Worm (Caenorhabditis elegans) whole organism, L1 larva: ENCODE data around the gene erd-2.1.
"Not testable (repeated sequence)": the region's sequence is repeated elsewhere in the genome, so short reads cannot be mapped to it uniquely, and the experiment has no call there.

Experiments
- C16A3.4 ChIP-seq: fragments of 150-350 bp; optimal IDR thresholded peaks from 2 replicates; lab custom pipeline; 2014; ENCODE audit warnings: missing biosample characterization, missing genetic modification characterization
- Y116A8C.19 ChIP-seq: sonication (generic microtip); optimal IDR thresholded peaks from 2 replicates; lab custom pipeline; 2016; ENCODE audit warnings: missing compliant biosample characterization, missing genetic modification characterization, borderline replicate concordance
- blmp-1 ChIP-seq: fragments of 150-350 bp; optimal IDR thresholded peaks from 2 replicates; lab custom pipeline; 2014; ENCODE audit warnings: missing biosample characterization, missing genetic modification characterization
- ceh-8 ChIP-seq: fragments of 200-800 bp; sonication (Bioruptor generic); optimal IDR thresholded peaks from 2 replicates; lab custom pipeline; 2018; ENCODE audit warnings: mild to moderate bottlenecking, missing genetic modification characterization, moderate library complexity, missing compliant biosample characterization
- ceh-82 ChIP-seq, 3 experiments: fragments of 150-350 bp in 1 of 3; sonication (generic microtip) in 2 of 3; optimal IDR thresholded peaks; 2 replicates each; lab custom pipeline; 2014 to 2017; ENCODE audit warnings: missing biosample characterization in 3 of 3, missing genetic modification characterization in 3 of 3
- ceh-90 ChIP-seq: sonication (generic microtip); optimal IDR thresholded peaks from 2 replicates; lab custom pipeline; 2016; ENCODE audit warnings: missing genetic modification characterization, missing compliant biosample characterization
- dpl-1 ChIP-seq, 3 experiments: fragments of 150-350 bp in 2 of 3; sonication (generic microtip) in 1 of 3; optimal IDR thresholded peaks; 2 replicates each; lab custom pipeline; 2014 to 2017; ENCODE audit warnings: missing biosample characterization in 3 of 3, missing genetic modification characterization in 3 of 3, missing genetic modification reagents in 3 of 3
- dsc-1 ChIP-seq: sonication (generic microtip); optimal IDR thresholded peaks from 2 replicates; lab custom pipeline; 2016; ENCODE audit warnings: mild to moderate bottlenecking, missing genetic modification characterization, missing compliant biosample characterization
- efl-1 ChIP-seq, 4 experiments: fragments of 150-350 bp; optimal IDR thresholded peaks in 3 of 4; peaks in 1 of 4; 1 replicate in 1 of 4; 2 replicates in 3 of 4; lab custom pipeline; 2014; ENCODE audit warnings: missing biosample characterization in 2 of 4, missing genetic modification characterization in 2 of 4, missing genetic modification reagents in 2 of 4
- egl-13 ChIP-seq: sonication (generic microtip); optimal IDR thresholded peaks from 2 replicates; lab custom pipeline; 2016; ENCODE audit warnings: missing genotype, missing genetic modification reagents, missing genetic modification characterization, missing compliant biosample characterization
- egl-27 ChIP-seq, 2 experiments: fragments of 150-350 bp in 1 of 2; sonication (generic microtip); optimal IDR thresholded peaks; 3 replicates each; lab custom pipeline; 2017 to 2018; ENCODE audit warnings: missing biosample characterization in 2 of 2, missing genetic modification characterization in 2 of 2, missing genetic modification reagents in 2 of 2
- elt-2 ChIP-seq: sonication (generic microtip); optimal IDR thresholded peaks from 2 replicates; lab custom pipeline; 2016; ENCODE audit warnings: missing genetic modification characterization, mild to moderate bottlenecking, inconsistent platforms, missing compliant biosample characterization, missing genetic modification reagents
- ets-5 ChIP-seq: fragments of 200-800 bp; sonication (Bioruptor generic); IDR thresholded peaks from 2 replicates; pipeline ENCODE4 v1.3.6; 2022; ENCODE audit warnings: missing genetic modification characterization, missing compliant biosample characterization
- fkh-4 ChIP-seq: sonication (generic microtip); optimal IDR thresholded peaks from 2 replicates; lab custom pipeline; 2016; ENCODE audit warnings: missing compliant biosample characterization, missing genetic modification characterization, borderline replicate concordance
- fkh-8 ChIP-seq: sonication (generic microtip); optimal IDR thresholded peaks from 2 replicates; lab custom pipeline; 2016; ENCODE audit warnings: mild to moderate bottlenecking, missing genetic modification characterization, missing compliant biosample characterization
- fos-1 ChIP-seq: fragments of 150-350 bp; optimal IDR thresholded peaks from 2 replicates; lab custom pipeline; 2014; ENCODE audit warnings: missing biosample characterization, missing genetic modification characterization
- grh-1 ChIP-seq: fragments of 200-800 bp; sonication (Bioruptor generic); IDR thresholded peaks from 2 replicates; pipeline ENCODE4 v1.3.6; 2022; ENCODE audit warnings: missing genetic modification reagents, missing genetic modification characterization, missing compliant biosample characterization
- hlh-4 ChIP-seq: sonication (generic microtip); optimal IDR thresholded peaks from 2 replicates; lab custom pipeline; 2016; ENCODE audit warnings: mild to moderate bottlenecking, missing genetic modification characterization, missing compliant biosample characterization
- jun-1 ChIP-seq: fragments of 150-350 bp; optimal IDR thresholded peaks from 2 replicates; lab custom pipeline; 2014; ENCODE audit warnings: missing biosample characterization, missing genetic modification reagents, missing genetic modification characterization
- lin-13 ChIP-seq: fragments of 150-350 bp; optimal IDR thresholded peaks from 2 replicates; lab custom pipeline; 2014; ENCODE audit warnings: missing biosample characterization, missing genetic modification reagents, missing genetic modification characterization
- lin-14 ChIP-seq: fragments of 200-800 bp; sonication (Bioruptor generic); optimal IDR thresholded peaks from 2 replicates; lab custom pipeline; 2018; ENCODE audit warnings: mild to moderate bottlenecking, missing genetic modification characterization, moderate library complexity, missing compliant biosample characterization
- lin-35 ChIP-seq, 2 experiments: fragments of 150-350 bp; optimal IDR thresholded peaks; 2 replicates each; lab custom pipeline; 2014; ENCODE audit warnings: missing biosample characterization in 2 of 2, missing genetic modification characterization in 2 of 2, missing genetic modification reagents in 2 of 2
- lir-3 ChIP-seq: sonication (generic microtip); optimal IDR thresholded peaks from 2 replicates; lab custom pipeline; 2016; ENCODE audit warnings: mild to moderate bottlenecking, missing genetic modification characterization, moderate library complexity, missing compliant biosample characterization; ENCODE audit not compliant: poor library complexity
- lsy-2 ChIP-seq, 2 experiments: fragments of 150-350 bp; optimal IDR thresholded peaks; 2 replicates each; lab custom pipeline; 2014; ENCODE audit warnings: missing biosample characterization in 2 of 2, missing genetic modification characterization in 2 of 2
- mdl-1 ChIP-seq, 2 experiments: fragments of 150-350 bp; optimal IDR thresholded peaks; 2 replicates each; lab custom pipeline; 2014 to 2017; ENCODE audit warnings: missing biosample characterization in 2 of 2, missing genetic modification characterization in 2 of 2, inconsistent platforms in 1 of 2
- mep-1 ChIP-seq: fragments of 150-350 bp; optimal IDR thresholded peaks from 2 replicates; lab custom pipeline; 2014; ENCODE audit warnings: missing biosample characterization, missing genetic modification characterization
- nhr-12 ChIP-seq: sonication (generic microtip); optimal IDR thresholded peaks from 2 replicates; lab custom pipeline; 2017; ENCODE audit warnings: missing biosample characterization, missing genetic modification characterization
- nhr-19 ChIP-seq: fragments of 200-800 bp; sonication (Bioruptor generic); conservative IDR thresholded peaks from 2 replicates; pipeline ENCODE4 v1.3.6; 2022; ENCODE audit warnings: missing genetic modification characterization, missing compliant biosample characterization
- nhr-20 ChIP-seq: sonication (generic microtip); optimal IDR thresholded peaks from 2 replicates; lab custom pipeline; 2016; ENCODE audit warnings: mild to moderate bottlenecking, missing genetic modification characterization, missing compliant biosample characterization
- nhr-237 ChIP-seq: fragments of 150-350 bp; optimal IDR thresholded peaks from 2 replicates; lab custom pipeline; 2014; ENCODE audit warnings: missing biosample characterization, missing genetic modification characterization
- nhr-71 ChIP-seq: sonication (generic microtip); optimal IDR thresholded peaks from 2 replicates; lab custom pipeline; 2016; ENCODE audit warnings: mild to moderate bottlenecking, missing genetic modification characterization, moderate library complexity, missing compliant biosample characterization
- nhr-77 ChIP-seq: fragments of 150-350 bp; optimal IDR thresholded peaks from 2 replicates; lab custom pipeline; 2014; ENCODE audit warnings: missing biosample characterization, missing genetic modification characterization
- nhr-90 ChIP-seq: sonication (generic microtip); optimal IDR thresholded peaks from 2 replicates; lab custom pipeline; 2016; ENCODE audit warnings: mild to moderate bottlenecking, missing genetic modification characterization, missing compliant biosample characterization; ENCODE audit not compliant: poor library complexity
- pax-3 ChIP-seq: fragments of 200-800 bp; sonication (Bioruptor generic); optimal IDR thresholded peaks from 2 replicates; lab custom pipeline; 2018; ENCODE audit warnings: mild to moderate bottlenecking, missing genetic modification characterization, moderate library complexity, missing compliant biosample characterization
- rnt-1 ChIP-seq: sonication (generic microtip); optimal IDR thresholded peaks from 2 replicates; lab custom pipeline; 2016; ENCODE audit warnings: mild to moderate bottlenecking, missing genetic modification characterization, moderate library complexity, missing compliant biosample characterization
- skn-1 ChIP-seq: fragments of 150-350 bp; optimal IDR thresholded peaks from 2 replicates; lab custom pipeline; 2014; ENCODE audit warnings: missing biosample characterization, missing genetic modification characterization
- snu-23 ChIP-seq: sonication (generic microtip); optimal IDR thresholded peaks from 2 replicates; lab custom pipeline; 2016; ENCODE audit warnings: missing genetic modification characterization, missing compliant biosample characterization
- tbx-2 ChIP-seq: sonication (generic microtip); optimal IDR thresholded peaks from 2 replicates; lab custom pipeline; 2016; ENCODE audit warnings: missing genetic modification characterization, missing compliant biosample characterization
- unc-130 ChIP-seq: fragments of 150-350 bp; optimal IDR thresholded peaks from 2 replicates; lab custom pipeline; 2017; ENCODE audit warnings: missing biosample characterization, missing genetic modification characterization, inconsistent platforms
- unc-62 ChIP-seq: fragments of 150-350 bp; optimal IDR thresholded peaks from 2 replicates; lab custom pipeline; 2014; ENCODE audit warnings: missing biosample characterization, missing genetic modification reagents, missing genetic modification characterization
- unc-86 ChIP-seq: sonication (generic microtip); optimal IDR thresholded peaks from 2 replicates; lab custom pipeline; 2016; ENCODE audit warnings: missing genetic modification characterization, missing compliant biosample characterization
- unc-98 ChIP-seq: fragments of 200-800 bp; sonication (Bioruptor generic); IDR thresholded peaks from 2 replicates; pipeline ENCODE4 v1.3.6; 2022; ENCODE audit warnings: missing genetic modification characterization, missing compliant biosample characterization
- xbp-1 ChIP-seq: sonication (generic microtip); optimal IDR thresholded peaks from 2 replicates; lab custom pipeline; 2016; ENCODE audit warnings: missing genetic modification characterization, missing compliant biosample characterization
- ztf-11 ChIP-seq, 2 experiments: sonication (generic microtip); optimal IDR thresholded peaks; 2 replicates each; lab custom pipeline; 2016 to 2017; ENCODE audit warnings: missing genetic modification characterization in 2 of 2, missing biosample characterization in 1 of 2, missing compliant biosample characterization in 1 of 2
- ztf-4 ChIP-seq: fragments of 150-350 bp; optimal IDR thresholded peaks from 2 replicates; lab custom pipeline; 2014; ENCODE audit warnings: missing biosample characterization, missing genetic modification characterization

erd-2.1 gene

DNA sequence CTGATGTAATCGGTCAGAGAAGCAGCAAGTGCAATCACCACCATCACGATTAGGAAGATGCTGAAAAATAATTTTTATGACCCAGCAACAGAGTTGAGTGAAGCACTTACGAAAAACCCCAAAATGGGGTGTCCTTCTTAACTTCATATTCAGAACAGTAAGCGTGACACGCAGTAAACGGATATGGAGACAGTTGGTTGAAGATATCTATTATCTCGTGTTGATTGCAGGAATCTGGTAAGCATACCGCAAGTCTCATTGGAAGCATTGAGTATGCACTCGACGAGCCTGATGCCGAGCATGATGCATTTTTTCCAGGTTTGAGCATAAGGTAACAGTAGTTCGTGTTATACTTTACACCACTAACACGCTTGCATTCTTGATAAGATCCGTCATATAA is 17.4 kb downstream of the erd-2.1 start:
- TF ChIP-seq nhr-71 (no peak), ets-5 (no peak), hlh-4 (tag; lab: Kevin White, UChicago) (no peak), fkh-4 (no peak), Y116A8C.19 (no peak), fos-1 (no peak), nhr-12 (tag; lab: Kevin White, UChicago) (no peak), unc-62 (GFP tag; lab: Kevin White, UChicago) (no peak), ceh-8 (GFP tag; lab: Kevin White, UChicago) (no peak), nhr-19 (GFP tag; lab: Robert Waterston, UW) (no peak), elt-2 (tag; lab: Kevin White, UChicago) (no peak), nhr-237 (tag; lab: Kevin White, UChicago) (no peak), ztf-11 (tag; optimal IDR thresholded peaks at IDR 0.05; lab: Kevin White, UChicago) (no peak), dpl-1 (GFP tag; optimal IDR thresholded peaks at IDR 0.05; lab: Kevin White, UChicago) (no peak), C16A3.4 (tag; lab: Kevin White, UChicago) (no peak), grh-1 (GFP tag; lab: Robert Waterston, UW) (no peak), dsc-1 (tag; lab: Kevin White, UChicago) (no peak), unc-98 (GFP tag; lab: Robert Waterston, UW) (no peak), ceh-90 (no peak)
- TF ChIP-seq, all 84 proteins: peak for 0

DNA sequence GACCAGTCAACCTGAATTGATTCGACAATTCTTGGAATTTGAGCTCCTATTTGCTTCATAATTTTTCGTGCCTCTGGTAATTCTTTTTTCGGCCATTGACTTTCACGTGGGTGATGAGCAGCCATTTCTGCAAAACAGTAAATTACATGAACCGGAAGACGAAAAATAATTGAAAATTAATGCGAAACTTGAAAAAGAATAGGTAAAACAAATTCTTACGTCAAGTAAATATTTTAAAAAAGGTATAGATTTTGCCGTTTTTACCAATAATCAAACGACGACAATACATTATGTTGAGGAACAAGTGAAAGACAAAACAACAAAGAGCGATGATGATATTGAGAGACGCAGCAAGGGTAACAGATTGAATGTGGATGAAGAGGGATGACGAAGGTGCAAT is 20.1 kb downstream of the erd-2.1 start, which contains the start of gene moc-1:
moc-1 (minus strand) TSS at position 127 of the 400 bp plus-strand sequence.
- peak; percentile 28 for TF ChIP-seq nhr-71
- TF ChIP-seq ztf-4 (tag; lab: Kevin White, UChicago), result no peak
- peak; percentile 52 for TF ChIP-seq blmp-1 (tag; lab: Kevin White, UChicago)
- TF ChIP-seq fkh-4, result no peak
- peak; percentile 45 for TF ChIP-seq fkh-8 (tag; lab: Kevin White, UChicago)
- TF ChIP-seq skn-1 (tag; lab: Kevin White, UChicago), result peak; percentile 25

DNA sequence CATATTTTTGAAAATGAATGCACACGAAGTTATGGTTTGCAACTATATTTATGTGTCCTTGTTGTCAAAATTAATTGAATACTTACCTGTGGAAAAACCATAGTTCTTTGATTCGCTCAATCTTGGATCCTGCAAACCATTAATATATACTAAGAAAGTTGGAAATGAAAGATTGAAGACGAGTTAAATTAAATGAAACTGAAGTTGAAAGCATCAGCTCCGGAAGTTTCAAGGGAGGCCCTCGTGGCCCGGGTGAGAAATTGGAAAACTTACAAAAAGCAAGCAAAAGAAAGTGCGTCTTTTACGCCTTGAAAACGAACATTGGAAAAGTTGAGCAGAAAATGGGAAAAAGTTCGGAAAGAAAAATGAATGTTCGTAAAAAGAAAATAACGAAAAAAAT is 25.5 kb downstream of the erd-2.1 start, which contains the start of gene unc-58:
unc-58 (minus strand) TSS at position 101 of the 400 bp plus-strand sequence.
- TF ChIP-seq lin-13 (GFP tag; lab: Kevin White, UChicago), result no peak
- no peak for TF ChIP-seq egl-27 (tag; optimal IDR thresholded peaks at IDR 0.05; lab: Kevin White, UChicago)
- no peak for TF ChIP-seq snu-23 (GFP tag; lab: Kevin White, UChicago)
- no peak for TF ChIP-seq pax-3 (tag; lab: Kevin White, UChicago)
- no peak for TF ChIP-seq dsc-1 (tag; lab: Kevin White, UChicago)
- no peak for TF ChIP-seq nhr-71

DNA sequence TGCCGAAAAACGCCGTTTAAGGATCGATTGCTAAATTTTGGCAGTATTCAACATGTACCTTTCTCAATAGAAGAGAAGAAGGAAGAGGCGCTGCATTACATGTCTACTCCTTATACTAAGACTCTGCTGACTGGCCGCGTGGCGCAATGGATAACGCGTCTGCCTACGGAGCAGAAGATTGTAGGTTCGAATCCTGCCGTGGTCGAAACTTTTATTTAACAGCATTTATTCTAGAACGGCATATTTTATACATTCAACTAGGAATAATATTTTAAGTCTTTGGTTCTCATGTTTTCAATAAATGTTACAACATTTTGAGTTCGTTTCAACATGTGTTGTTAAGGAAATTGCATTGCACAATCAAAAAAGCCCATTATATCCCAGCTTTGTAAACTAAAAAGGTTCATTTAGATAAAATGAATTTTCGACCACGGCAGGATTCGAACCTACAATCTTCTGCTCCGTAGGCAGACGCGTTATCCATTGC is 26.0 kb downstream of the erd-2.1 start:
- TF ChIP-seq rnt-1 (tag; lab: Kevin White, UChicago) (peak; percentile 64), efl-1 (GFP tag; optimal IDR thresholded peaks at IDR 0.05 in 1 of 2; lab: Kevin White, UChicago) (peak in 1 of 2 experiments; percentile 61), lsy-2 (tag; optimal IDR thresholded peaks at IDR 0.05; lab: Kevin White, UChicago) (peak in 1 of 2 experiments; percentile 59), ceh-82 (tag; optimal IDR thresholded peaks at IDR 0.05; lab: Kevin White, UChicago) (peak in 2 of 3 experiments; percentile 32 to 53), tbx-2 (tag; lab: Kevin White, UChicago) (peak; percentile 44), nhr-20 (tag; lab: Kevin White, UChicago) (peak; percentile 50), nhr-19 (GFP tag; lab: Robert Waterston, UW) (peak; percentile 64), egl-13 (tag; lab: Kevin White, UChicago) (peak; percentile 13), fos-1 (peak; percentile 29), fkh-8 (tag; lab: Kevin White, UChicago) (peak; percentile 36), xbp-1 (tag; lab: Kevin White, UChicago) (peak; percentile 52), mep-1 (peak; percentile 69), lin-35 (GFP tag; optimal IDR thresholded peaks at IDR 0.05; lab: Kevin White, UChicago) (peak in 1 of 2 experiments; percentile 53), mdl-1 (tag; optimal IDR thresholded peaks at IDR 0.05; lab: Kevin White, UChicago) (peak in 1 of 2 experiments; percentile 45), lin-13 (GFP tag; lab: Kevin White, UChicago) (peak; percentile 30), nhr-90 (tag; lab: Kevin White, UChicago) (peak; percentile 57), nhr-77 (tag; lab: Kevin White, UChicago) (peak; percentile 40), lir-3 (tag; lab: Kevin White, UChicago) (peak; percentile 42), snu-23 (GFP tag; lab: Kevin White, UChicago) (peak; percentile 77), nhr-71 (peak; percentile 59), unc-130 (tag; lab: Kevin White, UChicago) (peak; percentile 6), blmp-1 (tag; lab: Kevin White, UChicago) (peak; percentile 31), unc-86 (tag; lab: Kevin White, UChicago) (peak; percentile 31), lin-14 (GFP tag; lab: Kevin White, UChicago) (peak; percentile 60), jun-1 (tag; lab: Kevin White, UChicago) (peak; percentile 26)
- not testable (repeated sequence) for TF ChIP-seq efl-1 (optimal IDR thresholded peaks at IDR 0.05; lab: Kevin White, UChicago)
